Worm (Caenorhabditis elegans) whole organism, L4 larva: Measurements from ENCODE around the gene enu-3.6.

ENCODE experiments used
- dmd-9 ChIP-seq: fragments of 200-800 bp; sonication (Bioruptor generic); IDR thresholded peaks from 2 replicates; pipeline ENCODE4 v1.3.6; 2022; ENCODE audit warnings: missing genetic modification reagents, missing genetic modification characterization, missing compliant biosample characterization
- egl-27 ChIP-seq: sonication (generic microtip); optimal IDR thresholded peaks from 3 replicates; lab custom pipeline; 2017; ENCODE audit warnings: missing biosample characterization, missing genetic modification reagents, missing genetic modification characterization
- nhr-11 ChIP-seq: fragments of 150-350 bp; optimal IDR thresholded peaks from 2 replicates; lab custom pipeline; 2014; ENCODE audit warnings: missing biosample characterization, missing genetic modification characterization
- pha-4 ChIP-seq, 2 experiments: fragments of 150-350 bp in 1 of 2; fragments of 200-800 bp in 1 of 2; sonication (Bioruptor generic) in 1 of 2; IDR thresholded peaks in 1 of 2; optimal IDR thresholded peaks in 1 of 2; 2 replicates each; pipeline versions ENCODE4 v1.3.6 to Lab custom; 2014 to 2022; ENCODE audit warnings: missing genetic modification characterization in 2 of 2, missing genetic modification reagents in 2 of 2, missing biosample characterization in 1 of 2, missing compliant biosample characterization in 1 of 2
- tra-1 ChIP-seq: fragments of 200-800 bp; sonication (Bioruptor generic); IDR thresholded peaks from 2 replicates; pipeline ENCODE4 v1.3.6; 2022; ENCODE audit warnings: missing genetic modification reagents, missing genetic modification characterization, missing compliant biosample characterization

ce11 chrIII:10707461-10707860 is 42.8 kb upstream of the enu-3.6 start, which contains the start of gene mrpl-12:
- no peak for TF ChIP-seq pha-4 (GFP tag; IDR thresholded peaks at IDR 0.05; lab: Robert Waterston, UW)
- no peak for TF ChIP-seq pha-4 (tag; optimal IDR thresholded peaks at IDR 0.05; lab: Kevin White, UChicago)
- no peak for TF ChIP-seq tra-1 (GFP tag; lab: Robert Waterston, UW)
- TF ChIP-seq dmd-9 (GFP tag; lab: Robert Waterston, UW) = no peak
- no peak for TF ChIP-seq nhr-11
- no peak for TF ChIP-seq egl-27 (tag; lab: Kevin White, UChicago)
